Fruit fly (Drosophila melanogaster): ENCODE results near the gene CG42613.

CG42613 gene

dm6 chr3R:18905921-18906878, 22.8 kb upstream of the CG42613 start, which contains the start of gene EndoA:
EndoA (plus strand) TSS chr3R:18906609.
- no peak for TF ChIP-seq dsf (GFP tag; optimal IDR thresholded peaks at IDR 0.05; ENCODE audit: borderline replicate concordance)
- no peak for TF ChIP-seq Abd-B (GFP tag; optimal IDR thresholded peaks at IDR 0.05)
- peak; percentile 48 for TF ChIP-seq Hnf4 (GFP tag; optimal IDR thresholded peaks at IDR 0.05)
- TF ChIP-seq Rel (GFP tag; optimal IDR thresholded peaks at IDR 0.05), result no peak
- TF ChIP-seq Rel (tag; optimal IDR thresholded peaks at IDR 0.05), result peak; percentile 47
- peak; percentile 21 for TF ChIP-seq fru (GFP tag; optimal IDR thresholded peaks at IDR 0.05)
- TF ChIP-seq usp (GFP tag; optimal IDR thresholded peaks at IDR 0.05), result no peak
- peak; percentile 45 for TF ChIP-seq rgr (GFP tag; optimal IDR thresholded peaks at IDR 0.05)
- peak; percentile 18 for TF ChIP-seq ey (GFP tag; optimal IDR thresholded peaks at IDR 0.05)
- TF ChIP-seq sv (GFP tag; optimal IDR thresholded peaks at IDR 0.05), result no peak
- TF ChIP-seq Sp1 (GFP tag; optimal IDR thresholded peaks at IDR 0.05), result peak; percentile 37
- TF ChIP-seq HLH106 (tag; optimal IDR thresholded peaks at IDR 0.05), result peak; percentile 53
- TF ChIP-seq Myc (optimal IDR thresholded peaks at IDR 0.05), result no peak
- TF ChIP-seq Dif (GFP tag; optimal IDR thresholded peaks at IDR 0.05; ENCODE audit: partially characterized antibody), result peak; percentile 18
- no peak for TF ChIP-seq jim (GFP tag; optimal IDR thresholded peaks at IDR 0.05)
- TF ChIP-seq dmrt93B (GFP tag; optimal IDR thresholded peaks at IDR 0.05), result peak; percentile 17
- no peak for TF ChIP-seq CG32264 (GFP tag; optimal IDR thresholded peaks at IDR 0.05)
- TF ChIP-seq OdsH (GFP tag; optimal IDR thresholded peaks at IDR 0.05), result no peak
- TF ChIP-seq Hr83 (GFP tag; optimal IDR thresholded peaks at IDR 0.05; ENCODE audit: poor library complexity, severe bottlenecking), result peak; percentile 75
- TF ChIP-seq GATAd (GFP tag; optimal IDR thresholded peaks at IDR 0.05), result no peak
- no peak for TF ChIP-seq brk (GFP tag; optimal IDR thresholded peaks at IDR 0.05)
- peak; percentile 48 for TF ChIP-seq sage (GFP tag; optimal IDR thresholded peaks at IDR 0.05)
- TF ChIP-seq Jra (GFP tag; optimal IDR thresholded peaks at IDR 0.05), result peak; percentile 25
- no peak for TF ChIP-seq woc (GFP tag; optimal IDR thresholded peaks at IDR 0.05)
- peak; percentile 35 for TF ChIP-seq psq (GFP tag; optimal IDR thresholded peaks at IDR 0.05)
- TF ChIP-seq foxo (GFP tag; optimal IDR thresholded peaks at IDR 0.05), result peak in 1 of 2 experiments; percentile 60
- peak; percentile 32 for TF ChIP-seq h (GFP tag; optimal IDR thresholded peaks at IDR 0.05)

- TF ChIP-seq fru (GFP tag; optimal IDR thresholded peaks at IDR 0.05) (no peak), Hnf4 (GFP tag; optimal IDR thresholded peaks at IDR 0.05) (no peak), Hr83 (GFP tag; optimal IDR thresholded peaks at IDR 0.05; ENCODE audit: poor library complexity, severe bottlenecking) (no peak), Hr78 (GFP tag; optimal IDR thresholded peaks at IDR 0.05) (no peak)
Measured at dm6 chr3R:18910336-18910735, 18.7 kb upstream of the CG42613 start.

DNA sequence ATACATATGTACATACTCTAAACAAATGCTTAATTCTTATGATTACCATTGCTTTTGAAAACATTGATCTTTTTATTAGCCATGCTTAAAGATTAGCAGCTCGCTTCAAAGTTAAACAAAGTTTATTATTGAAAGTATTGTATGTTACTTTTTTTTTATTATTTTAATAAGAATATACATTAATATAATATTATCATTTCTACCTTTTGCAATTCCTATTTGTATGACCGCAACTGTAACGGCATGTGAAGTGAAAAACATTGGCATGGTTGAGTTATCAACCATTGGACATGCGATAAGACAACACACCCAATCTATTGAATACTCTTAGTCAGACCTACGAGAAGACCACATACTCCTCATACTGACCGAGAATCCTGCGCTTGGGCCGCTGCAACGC, 18.1 kb upstream of the CG42613 start:
- TF ChIP-seq Hnf4 (GFP tag; optimal IDR thresholded peaks at IDR 0.05) (no peak), foxo (GFP tag; optimal IDR thresholded peaks at IDR 0.05) (peak in 1 of 2 experiments; percentile 3)

- TF ChIP-seq jim (GFP tag; optimal IDR thresholded peaks at IDR 0.05), result no peak
- peak; percentile 54 for TF ChIP-seq woc (GFP tag; optimal IDR thresholded peaks at IDR 0.05)
- no peak for TF ChIP-seq lola (GFP tag; optimal IDR thresholded peaks at IDR 0.05)
- TF ChIP-seq foxo (GFP tag; optimal IDR thresholded peaks at IDR 0.05), result peak in 1 of 2 experiments; percentile 1
- peak; percentile 29 for TF ChIP-seq HLH106 (tag; optimal IDR thresholded peaks at IDR 0.05)
- TF ChIP-seq Dif (GFP tag; optimal IDR thresholded peaks at IDR 0.05; ENCODE audit: partially characterized antibody), result peak; percentile 77
- TF ChIP-seq fru (GFP tag; optimal IDR thresholded peaks at IDR 0.05), result peak; percentile 20
- peak in 1 of 2 experiments; percentile 39 for TF ChIP-seq dl (GFP tag; optimal IDR thresholded peaks at IDR 0.05; ENCODE audit: insufficient read depth in 1 of 2, partially characterized antibody in 2 of 2)
- TF ChIP-seq br (GFP tag; optimal IDR thresholded peaks at IDR 0.05), result peak; percentile 2
- TF ChIP-seq h (GFP tag; optimal IDR thresholded peaks at IDR 0.05), result peak; percentile 1
Measured at dm6 chr3R:18912782-18913331, 16.1 kb upstream of the CG42613 start, which contains the start of gene Sgsh. Sgsh (minus strand) TSS chr3R:18912922.

All from whole organism, wandering third instar larva.